Worm (Caenorhabditis elegans) whole organism, L1 larva: ENCODE measurements around the gene F22H10.3.

ENCODE experiments used
- ceh-82 ChIP-seq, 3 experiments: fragments of 150-350 bp in 1 of 3; sonication (generic microtip) in 2 of 3; optimal IDR thresholded peaks; 2 replicates each; lab custom pipeline; 2014 to 2017; ENCODE audit warnings: missing biosample characterization in 3 of 3, missing genetic modification characterization in 3 of 3
- egl-27 ChIP-seq, 2 experiments: fragments of 150-350 bp in 1 of 2; sonication (generic microtip); optimal IDR thresholded peaks; 3 replicates each; lab custom pipeline; 2017 to 2018; ENCODE audit warnings: missing biosample characterization in 2 of 2, missing genetic modification characterization in 2 of 2, missing genetic modification reagents in 2 of 2
- snpc-4 ChIP-seq: fragments of 150-350 bp; optimal IDR thresholded peaks from 2 replicates; lab custom pipeline; 2014; ENCODE audit warnings: missing biosample characterization, missing genetic modification characterization
- unc-98 ChIP-seq: fragments of 200-800 bp; sonication (Bioruptor generic); IDR thresholded peaks from 2 replicates; pipeline ENCODE4 v1.3.6; 2022; ENCODE audit warnings: missing genetic modification characterization, missing compliant biosample characterization

- TF ChIP-seq ceh-82 (tag; optimal IDR thresholded peaks at IDR 0.05; lab: Kevin White, UChicago), result no peak
- no peak for TF ChIP-seq unc-98 (GFP tag; lab: Robert Waterston, UW)
- no peak for TF ChIP-seq snpc-4 (tag; lab: Kevin White, UChicago)
- TF ChIP-seq egl-27 (tag; optimal IDR thresholded peaks at IDR 0.05; lab: Kevin White, UChicago), result no peak
Measured at ce11 chrX:16631847-16632246, 45.7 kb downstream of the F22H10.3 start.
